Fruit fly (Drosophila melanogaster): ENCODE measurements around the gene H.

H gene

dm6 chr3R:20600109-20600508 is 21.6 kb upstream of the H start:
- TF ChIP-seq fru (GFP tag; optimal IDR thresholded peaks at IDR 0.05) (no peak), tai (GFP tag; optimal IDR thresholded peaks at IDR 0.05) (no peak), Dfd (GFP tag; optimal IDR thresholded peaks at IDR 0.05) (no peak), Hnf4 (GFP tag; optimal IDR thresholded peaks at IDR 0.05) (no peak), CG9705 (GFP tag; optimal IDR thresholded peaks at IDR 0.05) (no peak), GATAd (GFP tag; optimal IDR thresholded peaks at IDR 0.05) (no peak)

dm6 chr3R:20602599-20602998 is 19.1 kb upstream of the H start:
- TF ChIP-seq dl (GFP tag; optimal IDR thresholded peaks at IDR 0.05; ENCODE audit: insufficient read depth in 1 of 2, partially characterized antibody in 2 of 2) = no peak
- no peak for TF ChIP-seq Hnf4 (GFP tag; optimal IDR thresholded peaks at IDR 0.05)
- no peak for TF ChIP-seq N (GFP tag; optimal IDR thresholded peaks at IDR 0.05)
- no peak for TF ChIP-seq Dif (GFP tag; optimal IDR thresholded peaks at IDR 0.05; ENCODE audit: partially characterized antibody)
- TF ChIP-seq OdsH (GFP tag; optimal IDR thresholded peaks at IDR 0.05) = no peak
- no peak for TF ChIP-seq CG32264 (GFP tag; optimal IDR thresholded peaks at IDR 0.05)
- no peak for TF ChIP-seq jim (GFP tag; optimal IDR thresholded peaks at IDR 0.05)
- TF ChIP-seq usp (GFP tag; optimal IDR thresholded peaks at IDR 0.05) = no peak
- TF ChIP-seq CrebA (GFP tag; optimal IDR thresholded peaks at IDR 0.05; ENCODE audit: borderline replicate concordance) = no peak

dm6 chr3R:20604078-20604477 is 17.7 kb upstream of the H start:
- TF ChIP-seq Vsx2 (GFP tag; optimal IDR thresholded peaks at IDR 0.05; ENCODE audit: partially characterized antibody) = no peak

dm6 chr3R:20605078-20605477 is 16.7 kb upstream of the H start:
- TF ChIP-seq Dfd (GFP tag; optimal IDR thresholded peaks at IDR 0.05) = peak; percentile 92
- TF ChIP-seq dmrt93B (GFP tag; optimal IDR thresholded peaks at IDR 0.05) = no peak
- no peak for TF ChIP-seq Vsx2 (GFP tag; optimal IDR thresholded peaks at IDR 0.05; ENCODE audit: partially characterized antibody)
- TF ChIP-seq sv (GFP tag; optimal IDR thresholded peaks at IDR 0.05) = no peak
- TF ChIP-seq Dif (GFP tag; optimal IDR thresholded peaks at IDR 0.05; ENCODE audit: partially characterized antibody) = no peak
- no peak for TF ChIP-seq N (GFP tag; optimal IDR thresholded peaks at IDR 0.05)

dm6 chr3R:20605562-20606155 is 16.1 kb upstream of the H start:
- TF ChIP-seq brk (GFP tag; optimal IDR thresholded peaks at IDR 0.05) = no peak

dm6 chr3R:20608199-20608598 is 13.5 kb upstream of the H start:
- TF ChIP-seq Dfd (GFP tag; optimal IDR thresholded peaks at IDR 0.05) (peak; percentile 96), Jra (GFP tag; optimal IDR thresholded peaks at IDR 0.05) (no peak)

- TF ChIP-seq Mio (GFP tag; optimal IDR thresholded peaks at IDR 0.05) (no peak), Abd-B (GFP tag; optimal IDR thresholded peaks at IDR 0.05) (no peak), CG9705 (GFP tag; optimal IDR thresholded peaks at IDR 0.05) (no peak), CG32264 (GFP tag; optimal IDR thresholded peaks at IDR 0.05) (no peak), Dfd (GFP tag; optimal IDR thresholded peaks at IDR 0.05) (no peak), foxo (GFP tag; optimal IDR thresholded peaks at IDR 0.05) (no peak), Myc (optimal IDR thresholded peaks at IDR 0.05) (no peak), Hnf4 (GFP tag; optimal IDR thresholded peaks at IDR 0.05) (no peak), N (GFP tag; optimal IDR thresholded peaks at IDR 0.05) (no peak), lola (GFP tag; optimal IDR thresholded peaks at IDR 0.05) (no peak), tai (GFP tag; optimal IDR thresholded peaks at IDR 0.05) (no peak), dl (GFP tag; optimal IDR thresholded peaks at IDR 0.05; ENCODE audit: insufficient read depth in 1 of 2, partially characterized antibody in 2 of 2) (no peak), h (GFP tag; optimal IDR thresholded peaks at IDR 0.05) (no peak), Sp1 (GFP tag; optimal IDR thresholded peaks at IDR 0.05) (no peak), br (GFP tag; optimal IDR thresholded peaks at IDR 0.05) (no peak)
These were observed 4.9 kb upstream of the H start, which contains the start of gene CG15923 for dm6 chr3R:20616801-20617200. Gene CG15923, minus strand, starts transcription at chr3R:20616901.

All from whole organism, wandering third instar larva.